Worm (Caenorhabditis elegans) whole organism, late embryonic: ENCODE results near the gene C30H6.5.

Experiments used
- C38D4.7 ChIP-seq: fragments of 200-800 bp; sonication (Bioruptor generic); optimal IDR thresholded peaks from 2 replicates; lab custom pipeline; 2018; ENCODE audit warnings: mild to moderate bottlenecking, missing genetic modification characterization, moderate library complexity, missing compliant biosample characterization
- F13H6.1 ChIP-seq: sonication (generic microtip); optimal IDR thresholded peaks from 2 replicates; lab custom pipeline; 2016; ENCODE audit warnings: missing genetic modification characterization, missing compliant biosample characterization
- K09A11.1 ChIP-seq: sonication (generic microtip); optimal IDR thresholded peaks from 2 replicates; lab custom pipeline; 2017; ENCODE audit warnings: antibody characterized with exemption, mild to moderate bottlenecking, missing genetic modification characterization, missing compliant biosample characterization; ENCODE audit not compliant: insufficient read depth
- Y22D7AL.16 ChIP-seq: sonication (generic microtip); optimal IDR thresholded peaks from 2 replicates; lab custom pipeline; 2016; ENCODE audit warnings: missing genetic modification characterization, missing compliant biosample characterization
- ahr-1 ChIP-seq: sonication (generic microtip); optimal IDR thresholded peaks from 2 replicates; lab custom pipeline; 2016; ENCODE audit warnings: missing genetic modification characterization, missing compliant biosample characterization
- ama-1 ChIP-seq: fragments of 150-350 bp; optimal IDR thresholded peaks from 2 replicates; lab custom pipeline; 2014
- ceh-19 ChIP-seq: fragments of 200-800 bp; sonication (Bioruptor generic); optimal IDR thresholded peaks from 2 replicates; lab custom pipeline; 2018; ENCODE audit warnings: mild to moderate bottlenecking, missing genetic modification characterization, missing compliant biosample characterization
- ceh-22 ChIP-seq: sonication (generic microtip); optimal IDR thresholded peaks from 2 replicates; lab custom pipeline; 2017; ENCODE audit warnings: missing biosample characterization, missing genetic modification characterization
- ceh-24 ChIP-seq: sonication (generic microtip); optimal IDR thresholded peaks from 2 replicates; lab custom pipeline; 2016; ENCODE audit warnings: mild to moderate bottlenecking, missing genetic modification characterization, missing compliant biosample characterization
- ceh-30 ChIP-seq: fragments of 150-350 bp; optimal IDR thresholded peaks from 2 replicates; lab custom pipeline; 2014; ENCODE audit warnings: missing biosample characterization, missing genetic modification characterization
- ceh-31 ChIP-seq: sonication (generic microtip); optimal IDR thresholded peaks from 2 replicates; lab custom pipeline; 2016; ENCODE audit warnings: missing genetic modification characterization, missing compliant biosample characterization
- ceh-34 ChIP-seq: sonication (generic microtip); optimal IDR thresholded peaks from 2 replicates; lab custom pipeline; 2016; ENCODE audit warnings: mild to moderate bottlenecking, missing genetic modification characterization, missing compliant biosample characterization
- ceh-45 ChIP-seq: fragments of 200-800 bp; sonication (Bioruptor generic); IDR thresholded peaks from 2 replicates; pipeline ENCODE4 v1.3.6; 2022; ENCODE audit warnings: missing genetic modification reagents, missing genetic modification characterization, missing compliant biosample characterization
- dve-1 ChIP-seq: sonication (generic microtip); optimal IDR thresholded peaks from 2 replicates; lab custom pipeline; 2017; ENCODE audit warnings: antibody characterized with exemption, mild to moderate bottlenecking, missing genetic modification characterization, missing compliant biosample characterization
- elt-2 ChIP-seq: sonication (generic microtip); optimal IDR thresholded peaks from 2 replicates; lab custom pipeline; 2016; ENCODE audit warnings: missing genetic modification reagents, missing genetic modification characterization, missing compliant biosample characterization
- fkh-10 ChIP-seq: fragments of 150-350 bp; optimal IDR thresholded peaks from 2 replicates; lab custom pipeline; 2014; ENCODE audit warnings: missing biosample characterization, missing genetic modification reagents, missing genetic modification characterization
- hlh-13 ChIP-seq: fragments of 200-800 bp; sonication (Bioruptor generic); optimal IDR thresholded peaks from 2 replicates; lab custom pipeline; 2018; ENCODE audit warnings: mild to moderate bottlenecking, missing genetic modification characterization, missing compliant biosample characterization
- hlh-8 ChIP-seq: sonication (generic microtip); optimal IDR thresholded peaks from 2 replicates; lab custom pipeline; 2016; ENCODE audit warnings: missing genotype, missing genetic modification characterization, missing compliant biosample characterization
- lim-6 ChIP-seq: sonication (generic microtip); optimal IDR thresholded peaks from 2 replicates; lab custom pipeline; 2016; ENCODE audit warnings: missing genetic modification characterization, missing compliant biosample characterization
- nhr-232 ChIP-seq: sonication (generic microtip); optimal IDR thresholded peaks from 2 replicates; lab custom pipeline; 2016; ENCODE audit warnings: missing genetic modification characterization, missing compliant biosample characterization
- npax-4 ChIP-seq: sonication (generic microtip); optimal IDR thresholded peaks from 2 replicates; lab custom pipeline; 2016; ENCODE audit warnings: missing genetic modification characterization, missing compliant biosample characterization
- pat-9 ChIP-seq: fragments of 200-800 bp; sonication (Bioruptor generic); optimal IDR thresholded peaks from 2 replicates; lab custom pipeline; 2018; ENCODE audit warnings: mild to moderate bottlenecking, missing genetic modification characterization, moderate library complexity, missing compliant biosample characterization
- pax-1 ChIP-seq: fragments of 150-350 bp; optimal IDR thresholded peaks from 2 replicates; lab custom pipeline; 2014; ENCODE audit warnings: missing biosample characterization, missing genetic modification characterization
- pha-4 ChIP-seq: fragments of 150-350 bp; optimal IDR thresholded peaks from 2 replicates; lab custom pipeline; 2018; ENCODE audit warnings: missing biosample characterization, missing genetic modification reagents, missing genetic modification characterization
- ref-2 ChIP-seq: sonication (generic microtip); optimal IDR thresholded peaks from 2 replicates; lab custom pipeline; 2016; ENCODE audit warnings: missing genetic modification characterization, missing compliant biosample characterization
- rnt-1 ChIP-seq: sonication (generic microtip); optimal IDR thresholded peaks from 2 replicates; lab custom pipeline; 2016; ENCODE audit warnings: missing genetic modification characterization, missing compliant biosample characterization
- sox-4 ChIP-seq: sonication (generic microtip); optimal IDR thresholded peaks from 2 replicates; lab custom pipeline; 2017; ENCODE audit warnings: mild to moderate bottlenecking, missing genetic modification characterization, inconsistent platforms, missing compliant biosample characterization
- ttx-3 ChIP-seq: sonication (generic microtip); optimal IDR thresholded peaks from 2 replicates; lab custom pipeline; 2016; ENCODE audit warnings: missing genetic modification reagents, missing genetic modification characterization, missing compliant biosample characterization
- unc-3 ChIP-seq, 2 experiments: fragments of 200-800 bp in 1 of 2; sonication (Bioruptor generic) in 1 of 2; sonication (generic microtip) in 1 of 2; conservative IDR thresholded peaks in 1 of 2; optimal IDR thresholded peaks in 1 of 2; 2 replicates each; pipeline versions ENCODE4 v1.3.6 to Lab custom; 2016 to 2022; ENCODE audit warnings: missing compliant biosample characterization in 2 of 2, missing genetic modification characterization in 2 of 2, missing genetic modification reagents in 1 of 2
- unc-42 ChIP-seq: sonication (generic microtip); optimal IDR thresholded peaks from 2 replicates; lab custom pipeline; 2016; ENCODE audit warnings: missing genotype, missing genetic modification characterization, missing compliant biosample characterization
- unc-55 ChIP-seq: sonication (generic microtip); optimal IDR thresholded peaks from 2 replicates; lab custom pipeline; 2017; ENCODE audit warnings: missing biosample characterization, missing genetic modification reagents, missing genetic modification characterization
- unc-86 ChIP-seq: sonication (generic microtip); optimal IDR thresholded peaks from 2 replicates; lab custom pipeline; 2016; ENCODE audit warnings: missing genetic modification characterization, missing compliant biosample characterization
- ztf-16 ChIP-seq: sonication (generic microtip); optimal IDR thresholded peaks from 2 replicates; lab custom pipeline; 2017; ENCODE audit warnings: missing genetic modification characterization, missing compliant biosample characterization

The C30H6.5 gene

ce11 chrIV:17338920-17339510, 32.6 kb upstream of the C30H6.5 start, which contains the start of gene C49C3.10:
TSS of gene C49C3.10 (minus strand) at chrIV:17338970.
- no peak for TF ChIP-seq ztf-16 (tag; lab: Kevin White, UChicago)
- peak; percentile 78 for TF ChIP-seq elt-2 (tag; lab: Kevin White, UChicago)

ce11 chrIV:17341033-17341432, 30.5 kb upstream of the C30H6.5 start:
- TF ChIP-seq ceh-22 (tag; lab: Kevin White, UChicago) (no peak), ama-1 (lab: Kevin White, UChicago) (no peak), Y22D7AL.16 (tag; lab: Kevin White, UChicago) (no peak), unc-86 (tag; lab: Kevin White, UChicago) (no peak), pax-1 (tag; lab: Kevin White, UChicago) (no peak)

ce11 chrIV:17342179-17342578, 29.4 kb upstream of the C30H6.5 start, which contains the start of gene C49C3.9:
TSS of gene C49C3.9 (minus strand) at chrIV:17342314.
- no peak for TF ChIP-seq ceh-24 (tag; lab: Kevin White, UChicago)
- no peak for TF ChIP-seq ceh-45 (GFP tag; lab: Robert Waterston, UW)
- TF ChIP-seq fkh-10 (GFP tag; lab: Kevin White, UChicago): no peak
- TF ChIP-seq hlh-13 (GFP tag; lab: Kevin White, UChicago): no peak
- TF ChIP-seq pha-4: no peak
- no peak for TF ChIP-seq F13H6.1

ce11 chrIV:17342667-17343066, 28.9 kb upstream of the C30H6.5 start, which contains the start of gene C49C3.21:
TSS of gene C49C3.21 (plus strand) at chrIV:17342967.
- TF ChIP-seq rnt-1 (no peak), unc-3 (GFP tag; conservative IDR thresholded peaks at IDR 0.05; lab: Robert Waterston, UW) (no peak), unc-3 (tag; optimal IDR thresholded peaks at IDR 0.05; lab: Kevin White, UChicago) (no peak), Y22D7AL.16 (tag; lab: Kevin White, UChicago) (no peak), dve-1 (tag; lab: Kevin White, UChicago) (no peak), C38D4.7 (GFP tag; lab: Kevin White, UChicago) (no peak), hlh-13 (GFP tag; lab: Kevin White, UChicago) (no peak), ceh-30 (tag; lab: Kevin White, UChicago) (no peak), ref-2 (tag; lab: Kevin White, UChicago) (no peak), unc-55 (no peak), ahr-1 (no peak), ceh-34 (tag; lab: Kevin White, UChicago) (no peak)

ce11 chrIV:17343482-17343881, 28.1 kb upstream of the C30H6.5 start, which contains the start of gene C49C3.11:
TSS of gene C49C3.11 (plus strand) at chrIV:17343782.
- no peak for TF ChIP-seq ceh-19 (GFP tag; lab: Kevin White, UChicago)
- no peak for TF ChIP-seq hlh-8 (tag; lab: Kevin White, UChicago)
- no peak for TF ChIP-seq pat-9 (tag; lab: Kevin White, UChicago)
- TF ChIP-seq ceh-30 (tag; lab: Kevin White, UChicago): no peak
- no peak for TF ChIP-seq lim-6 (tag; lab: Kevin White, UChicago)
- TF ChIP-seq npax-4 (tag; lab: Kevin White, UChicago): no peak
- TF ChIP-seq ceh-34 (tag; lab: Kevin White, UChicago): no peak
- TF ChIP-seq pha-4: no peak

- TF ChIP-seq C38D4.7 (GFP tag; lab: Kevin White, UChicago) (no peak), npax-4 (tag; lab: Kevin White, UChicago) (no peak), hlh-8 (tag; lab: Kevin White, UChicago) (no peak), sox-4 (tag; lab: Kevin White, UChicago) (no peak), nhr-232 (no peak), ceh-22 (tag; lab: Kevin White, UChicago) (no peak), pax-1 (tag; lab: Kevin White, UChicago) (no peak), K09A11.1 (no peak), ahr-1 (no peak), ceh-31 (tag; lab: Kevin White, UChicago) (no peak), ttx-3 (tag; lab: Kevin White, UChicago) (no peak), unc-42 (tag; lab: Kevin White, UChicago) (no peak), ama-1 (lab: Kevin White, UChicago) (no peak)
These were observed 24.9 kb upstream of the C30H6.5 start, which contains the start of the genes clec-197 and clec-198 for ce11 chrIV:17346599-17347218. TSS of gene clec-197 (minus strand) at chrIV:17346699. TSS of gene clec-198 (plus strand) at chrIV:17347168.
